Fruit fly (Drosophila melanogaster) whole organism, wandering third instar larva: ENCODE results near the gene CG18094.
A peak's percentile ranks its signal among the peaks of the same experiment; 100 is the strongest.

Source experiments
- CG9705 ChIP-seq: fragments of 200-800 bp; sonication (Bioruptor generic); optimal IDR thresholded peaks from 2 replicates; lab custom pipeline; 2018; ENCODE audit warnings: missing biosample characterization, mild to moderate bottlenecking, missing genetic modification characterization
- Dif ChIP-seq: fragments of 200-275, 200-300 bp; sonication (Bioruptor generic); optimal IDR thresholded peaks from 2 replicates; lab custom pipeline; 2018; ENCODE audit warnings: missing biosample characterization, missing genetic modification characterization; ENCODE audit not compliant: partially characterized antibody
- GATAd ChIP-seq: sonication (Bioruptor generic); optimal IDR thresholded peaks from 2 replicates; lab custom pipeline; 2016; ENCODE audit warnings: missing biosample characterization, missing genetic modification characterization
- Jra ChIP-seq: sonication (Bioruptor generic); optimal IDR thresholded peaks from 2 replicates; lab custom pipeline; 2016; ENCODE audit warnings: missing biosample characterization, missing genetic modification characterization
- Mio ChIP-seq: sonication (Bioruptor generic); optimal IDR thresholded peaks from 2 replicates; lab custom pipeline; 2016; ENCODE audit warnings: missing biosample characterization, missing genetic modification characterization
- Rel ChIP-seq, 2 experiments: fragments of 200-800 bp; sonication (Bioruptor generic) in 1 of 2; optimal IDR thresholded peaks; 2 replicates in 1 of 2; 3 replicates in 1 of 2; lab custom pipeline; 2016 to 2019; ENCODE audit warnings: mild to moderate bottlenecking in 2 of 2, missing biosample characterization in 2 of 2, missing genetic modification characterization in 2 of 2, moderate library complexity in 1 of 2
- br ChIP-seq: fragments of 200-800 bp; sonication (Bioruptor generic); optimal IDR thresholded peaks from 2 replicates; lab custom pipeline; 2016; ENCODE audit warnings: missing biosample characterization, missing genetic modification characterization
- dsf ChIP-seq: sonication (Bioruptor generic); optimal IDR thresholded peaks from 2 replicates; lab custom pipeline; 2016; ENCODE audit warnings: missing biosample characterization, missing genetic modification characterization, borderline replicate concordance
- ey ChIP-seq: fragments of 200-800 bp; sonication (Bioruptor generic); optimal IDR thresholded peaks from 2 replicates; lab custom pipeline; 2016; ENCODE audit warnings: missing biosample characterization, missing genetic modification characterization
- foxo ChIP-seq, 2 experiments: fragments of 200-800 bp; sonication (Bioruptor generic); optimal IDR thresholded peaks; 2 replicates in 1 of 2; 3 replicates in 1 of 2; lab custom pipeline; 2016 to 2017; ENCODE audit warnings: missing biosample characterization in 2 of 2, missing genetic modification characterization in 2 of 2
- h ChIP-seq: fragments of 200-800 bp; sonication (Bioruptor generic); optimal IDR thresholded peaks from 3 replicates; lab custom pipeline; 2016; ENCODE audit warnings: missing biosample characterization, mild to moderate bottlenecking, missing genetic modification characterization

dm6 chr2L:19440732-19441131, 49.3 kb upstream of the CG18094 start:
- TF ChIP-seq dsf (GFP tag; lab: Kevin White, UChicago) = no peak
- TF ChIP-seq ey (GFP tag; lab: Kevin White, UChicago) = no peak
- TF ChIP-seq Rel (GFP tag; optimal IDR thresholded peaks at IDR 0.05; lab: Kevin White, UChicago) = no peak
- no peak for TF ChIP-seq Rel (tag; optimal IDR thresholded peaks at IDR 0.05; lab: Kevin White, UChicago)
- TF ChIP-seq foxo (GFP tag; optimal IDR thresholded peaks at IDR 0.05; lab: Kevin White, UChicago) = no peak
- no peak for TF ChIP-seq Mio (GFP tag; lab: Kevin White, UChicago)
- TF ChIP-seq Jra = no peak
- TF ChIP-seq CG9705 (GFP tag; lab: Kevin White, UChicago) = no peak
- TF ChIP-seq Dif (GFP tag; lab: Kevin White, UChicago) = no peak
- TF ChIP-seq GATAd (GFP tag; lab: Kevin White, UChicago) = no peak
- peak; percentile 0 for TF ChIP-seq h
- no peak for TF ChIP-seq br
